Worm (Caenorhabditis elegans): ENCODE measurements around the gene T28F3.8.

The T28F3.8 gene

DNA sequence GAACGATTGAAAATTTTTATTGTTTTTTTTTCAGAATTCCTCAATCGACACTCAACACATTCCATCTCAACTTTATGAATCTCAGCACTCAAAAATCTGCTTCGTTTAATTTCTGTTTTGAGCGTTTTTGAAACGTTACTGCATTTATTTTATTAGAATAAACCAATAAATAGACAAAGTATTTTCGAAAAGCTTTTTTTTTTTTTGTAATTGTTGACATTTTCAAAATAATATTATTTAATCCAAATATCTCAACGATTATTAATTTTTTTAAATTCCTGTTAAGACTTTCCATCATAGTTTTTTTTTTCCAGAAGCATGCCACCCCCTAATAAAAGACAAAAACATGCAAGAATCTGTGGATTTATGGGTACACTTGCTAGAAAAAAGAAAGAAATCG lies 25.1 kb upstream of the T28F3.8 start, which contains the start of gene C49C3.7:
C49C3.7 (plus strand) TSS at position 301 of the 400 bp plus-strand sequence.
- TF ChIP-seq unc-62 (GFP tag; optimal IDR thresholded peaks at IDR 0.05) = no peak
- no peak for TF ChIP-seq sptf-1 (tag; optimal IDR thresholded peaks at IDR 0.05)
- no peak for TF ChIP-seq ceh-63 (GFP tag; optimal IDR thresholded peaks at IDR 0.05)
- TF ChIP-seq elt-3 (tag; optimal IDR thresholded peaks at IDR 0.05) = no peak
- TF ChIP-seq mdl-1 (tag; optimal IDR thresholded peaks at IDR 0.05) = no peak
- TF ChIP-seq mab-9 (GFP tag; IDR thresholded peaks at IDR 0.05) = no peak
- TF ChIP-seq lin-35 (GFP tag; optimal IDR thresholded peaks at IDR 0.05) = no peak
- no peak for TF ChIP-seq lin-13 (GFP tag; optimal IDR thresholded peaks at IDR 0.05)
- TF ChIP-seq efl-3 (GFP tag; optimal IDR thresholded peaks at IDR 0.05) = no peak
- TF ChIP-seq egl-13 (tag; optimal IDR thresholded peaks at IDR 0.05) = no peak
- no peak for TF ChIP-seq mep-1 (tag; optimal IDR thresholded peaks at IDR 0.05)

DNA sequence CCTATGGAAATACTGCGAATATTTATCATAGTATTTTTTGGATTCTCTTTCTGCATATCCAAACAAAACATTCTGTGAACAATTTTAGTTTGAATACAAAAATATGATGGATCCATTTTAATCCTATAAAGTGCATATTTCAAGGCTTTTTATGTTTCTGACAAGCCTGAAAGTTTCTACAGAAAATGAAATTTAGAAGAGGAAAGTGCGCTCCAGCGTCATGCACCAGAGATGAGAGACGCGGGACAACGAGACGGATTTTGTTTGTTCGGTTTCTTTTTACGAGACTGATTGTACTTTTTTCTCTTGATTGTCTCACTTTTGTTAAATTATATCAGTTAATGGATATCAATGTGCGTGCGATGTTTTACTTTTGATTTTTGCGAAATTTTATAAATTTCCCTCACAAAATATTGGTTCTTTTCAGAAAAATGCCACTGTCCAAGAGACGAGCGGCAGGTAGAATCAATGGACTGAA lies 24.0 kb upstream of the T28F3.8 start, which contains the start of gene C49C3.6:
C49C3.6 (plus strand) TSS at position 428 of the 478 bp plus-strand sequence.
- TF ChIP-seq ceh-88 (GFP tag; IDR thresholded peaks at IDR 0.05) (no peak), lsy-2 (tag; optimal IDR thresholded peaks at IDR 0.05) (peak; percentile 6 to 56), sup-37 (GFP tag; optimal IDR thresholded peaks at IDR 0.05) (no peak), nhr-28 (tag; optimal IDR thresholded peaks at IDR 0.05) (no peak), grh-1 (GFP tag; IDR thresholded peaks at IDR 0.05) (no peak), nhr-71 (tag; optimal IDR thresholded peaks at IDR 0.05) (peak; percentile 28), nhr-12 (tag; optimal IDR thresholded peaks at IDR 0.05) (no peak), hlh-17 (GFP tag; optimal IDR thresholded peaks at IDR 0.05; ENCODE audit: borderline replicate concordance) (no peak), lin-39 (tag; optimal IDR thresholded peaks at IDR 0.05) (no peak), Y116A8C.19 (tag; optimal IDR thresholded peaks at IDR 0.05; ENCODE audit: borderline replicate concordance) (no peak), nhr-84 (tag; optimal IDR thresholded peaks at IDR 0.05) (no peak), ceh-82 (tag; optimal IDR thresholded peaks at IDR 0.05) (peak in 1 of 3 experiments; percentile 10), hpl-2 (GFP tag; optimal IDR thresholded peaks at IDR 0.05) (no peak), C16A3.4 (tag; optimal IDR thresholded peaks at IDR 0.05) (no peak), nhr-47 (tag; optimal IDR thresholded peaks at IDR 0.05) (peak; percentile 0), nhr-11 (tag; optimal IDR thresholded peaks at IDR 0.05) (no peak), nhr-85 (tag) (no peak), pqm-1 (tag; optimal IDR thresholded peaks at IDR 0.05) (no peak), jun-1 (tag; optimal IDR thresholded peaks at IDR 0.05) (no peak), lir-3 (tag; optimal IDR thresholded peaks at IDR 0.05; ENCODE audit: poor library complexity) (no peak), fkh-8 (tag; optimal IDR thresholded peaks at IDR 0.05) (no peak), ceh-63 (GFP tag; optimal IDR thresholded peaks at IDR 0.05) (no peak), tbx-2 (tag; optimal IDR thresholded peaks at IDR 0.05) (no peak), egl-13 (tag; optimal IDR thresholded peaks at IDR 0.05) (no peak), unc-30 (tag; optimal IDR thresholded peaks at IDR 0.05) (no peak), efl-1 (optimal IDR thresholded peaks at IDR 0.05) (peak; percentile 43 to 45), efl-1 (GFP tag; optimal IDR thresholded peaks at IDR 0.05 in 1 of 2) (peak; percentile 18 to 91), unc-130 (tag; optimal IDR thresholded peaks at IDR 0.05) (no peak), fkh-4 (tag; optimal IDR thresholded peaks at IDR 0.05; ENCODE audit: borderline replicate concordance) (no peak), swsn-7 (tag; optimal IDR thresholded peaks at IDR 0.05) (no peak), sox-4 (tag; optimal IDR thresholded peaks at IDR 0.05) (no peak), nhr-77 (tag; optimal IDR thresholded peaks at IDR 0.05) (no peak), skn-1 (tag; optimal IDR thresholded peaks at IDR 0.05) (no peak), lin-15B (tag; optimal IDR thresholded peaks at IDR 0.05) (peak; percentile 7), snu-23 (GFP tag; optimal IDR thresholded peaks at IDR 0.05) (peak; percentile 24), mep-1 (tag; optimal IDR thresholded peaks at IDR 0.05) (peak; percentile 37), elt-3 (tag; optimal IDR thresholded peaks at IDR 0.05) (no peak), unc-62 (GFP tag; optimal IDR thresholded peaks at IDR 0.05) (no peak), zip-4 (GFP tag; optimal IDR thresholded peaks at IDR 0.05) (no peak), aha-1 (tag; optimal IDR thresholded peaks at IDR 0.05) (no peak), nhr-90 (tag; optimal IDR thresholded peaks at IDR 0.05; ENCODE audit: poor library complexity) (no peak), blmp-1 (tag; optimal IDR thresholded peaks at IDR 0.05) (peak; percentile 65), fkh-10 (GFP tag; optimal IDR thresholded peaks at IDR 0.05) (no peak), dpl-1 (GFP tag; optimal IDR thresholded peaks at IDR 0.05) (peak in 2 of 3 experiments; percentile 19 to 34), sptf-1 (tag; optimal IDR thresholded peaks at IDR 0.05) (no peak), lin-14 (GFP tag; optimal IDR thresholded peaks at IDR 0.05) (peak; percentile 18)
